Worm (Caenorhabditis elegans): Measurements from ENCODE around the gene F39B3.3.
"Not testable (repeated sequence)": the region's sequence is repeated elsewhere in the genome, so short reads cannot be mapped to it uniquely, and the experiment has no call there.

ce11 chrX:17550755-17551154, 28.2 kb downstream of the F39B3.3 start, which contains the start of gene hlh-28:
- TF ChIP-seq gei-17 (GFP tag; optimal IDR thresholded peaks at IDR 0.05); dpff-1 (tag; optimal IDR thresholded peaks at IDR 0.05); him-1 (tag; optimal IDR thresholded peaks at IDR 0.05); B0261.1 (tag; optimal IDR thresholded peaks at IDR 0.05); lin-35 (GFP tag; optimal IDR thresholded peaks at IDR 0.05); ceh-27 (GFP tag; optimal IDR thresholded peaks at IDR 0.05); lag-1 (GFP tag; IDR thresholded peaks at IDR 0.05); snpc-4 (GFP tag; optimal IDR thresholded peaks at IDR 0.05); snpc-4 (tag; optimal IDR thresholded peaks at IDR 0.05); lin-26 (GFP tag; IDR thresholded peaks at IDR 0.05); egl-18 (GFP tag; IDR thresholded peaks at IDR 0.05); pha-4 (tag; optimal IDR thresholded peaks at IDR 0.05); ceh-100 (GFP tag; IDR thresholded peaks at IDR 0.05); let-607 (tag; optimal IDR thresholded peaks at IDR 0.05): not testable (repeated sequence)
